Fruit fly (Drosophila melanogaster): Measurements from ENCODE around the gene CG33203.

CG33203 gene

dm6 chr3R:28857287-28858024 is 30.1 kb downstream of the CG33203 start:
- no peak for TF ChIP-seq CG13204 (GFP tag; optimal IDR thresholded peaks at IDR 0.05)
- no peak for TF ChIP-seq D1 (tag; optimal IDR thresholded peaks at IDR 0.05)
- peak; percentile 62 for TF ChIP-seq CG14655 (GFP tag; optimal IDR thresholded peaks at IDR 0.05)
- TF ChIP-seq CG15710 (tag; optimal IDR thresholded peaks at IDR 0.05), result peak; percentile 50
- peak; percentile 48 for TF ChIP-seq CG34367 (tag; optimal IDR thresholded peaks at IDR 0.05)
- TF ChIP-seq rn (GFP tag; IDR thresholded peaks at IDR 0.05), result no peak
- peak; percentile 86 for TF ChIP-seq fd96Ca (GFP tag; IDR thresholded peaks at IDR 0.05)
- TF ChIP-seq gl (tag; optimal IDR thresholded peaks at IDR 0.05), result no peak
- TF ChIP-seq CG8159 (tag; optimal IDR thresholded peaks at IDR 0.05), result peak; percentile 43
- peak; percentile 17 for TF ChIP-seq CG9948 (tag; optimal IDR thresholded peaks at IDR 0.05)
- no peak for TF ChIP-seq CG10348 (GFP tag; IDR thresholded peaks at IDR 0.05)
- TF ChIP-seq CG8301 (tag; optimal IDR thresholded peaks at IDR 0.05), result peak; percentile 68
- TF ChIP-seq Pif1A (GFP tag; optimal IDR thresholded peaks at IDR 0.05), result peak; percentile 38
- peak; percentile 22 for TF ChIP-seq Pif1B (GFP tag; optimal IDR thresholded peaks at IDR 0.05)
- TF ChIP-seq Snoo (tag; optimal IDR thresholded peaks at IDR 0.05), result no peak
- TF ChIP-seq EcR (GFP tag; optimal IDR thresholded peaks at IDR 0.05), result no peak
- peak; percentile 37 for TF ChIP-seq CG17806 (tag; optimal IDR thresholded peaks at IDR 0.05)
- TF ChIP-seq Ets98B (GFP tag; IDR thresholded peaks at IDR 0.05), result peak; percentile 70
- TF ChIP-seq CG32121 (GFP tag; IDR thresholded peaks at IDR 0.05), result peak; percentile 30; the same call in 1 of the 2 replicates
- TF ChIP-seq CG12605 (GFP tag; IDR thresholded peaks at IDR 0.05), result peak; percentile 16; the same call in 1 of the 2 replicates
- TF ChIP-seq CG4496 (GFP tag; IDR thresholded peaks at IDR 0.05), result peak; percentile 68; the same call in 2 of the 3 replicates

DNA sequence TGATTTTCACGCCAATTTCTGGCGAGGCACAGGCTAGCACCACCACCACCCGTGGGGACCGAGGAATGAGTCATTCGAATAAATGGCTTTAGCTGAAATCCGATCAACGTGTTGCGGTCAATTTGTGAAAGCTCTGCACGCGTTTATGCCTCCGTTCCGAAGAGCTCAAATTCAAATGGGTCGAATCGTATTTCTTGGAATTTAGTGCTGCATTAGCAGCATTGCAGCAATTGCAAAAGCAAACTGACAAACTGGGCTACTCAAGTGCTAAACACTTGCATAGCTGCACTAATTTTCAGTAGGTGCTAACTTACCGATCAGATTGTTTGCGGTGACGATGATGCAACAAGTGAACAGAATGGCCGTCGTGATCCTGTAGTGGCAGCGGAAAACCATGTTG is 30.7 kb downstream of the CG33203 start:
- TF ChIP-seq CG4496 (GFP tag; IDR thresholded peaks at IDR 0.05) (0 out of 3 replicates have a peak, but pooled peaks have one; percentile 8), CG8301 (tag; optimal IDR thresholded peaks at IDR 0.05) (no peak)

DNA sequence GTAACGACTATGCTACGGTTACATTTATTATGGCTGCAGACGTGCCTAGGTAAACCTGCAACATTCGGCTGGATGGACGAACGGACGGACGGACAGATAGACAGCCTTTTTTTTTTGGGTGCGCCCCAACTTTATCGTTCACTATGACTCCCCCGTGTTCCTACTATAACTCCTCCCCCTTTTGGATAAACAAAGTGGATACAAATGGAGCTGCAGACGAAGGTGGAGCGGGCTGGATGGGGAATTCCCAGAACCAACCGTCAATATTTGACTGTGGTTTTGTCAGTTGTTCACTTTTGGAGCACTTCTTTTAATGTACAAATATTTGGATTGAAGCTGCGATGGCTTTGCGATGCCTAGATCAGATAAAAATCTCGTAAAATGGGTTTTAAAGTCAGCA is 31.4 kb downstream of the CG33203 start:
- TF ChIP-seq CG9948 (tag; optimal IDR thresholded peaks at IDR 0.05) (no peak), CG4496 (GFP tag; IDR thresholded peaks at IDR 0.05) (no peak)

- TF ChIP-seq CG9948 (tag; optimal IDR thresholded peaks at IDR 0.05) (peak; percentile 63), Snoo (tag; optimal IDR thresholded peaks at IDR 0.05) (no peak), CG12605 (GFP tag; IDR thresholded peaks at IDR 0.05) (no peak), CG17806 (tag; optimal IDR thresholded peaks at IDR 0.05) (peak; percentile 51), CG8159 (tag; optimal IDR thresholded peaks at IDR 0.05) (peak; percentile 67), CG10348 (GFP tag; IDR thresholded peaks at IDR 0.05) (no peak), Ets98B (GFP tag; IDR thresholded peaks at IDR 0.05) (peak; percentile 33; the same call in 1 of the 2 replicates), CG34367 (tag; optimal IDR thresholded peaks at IDR 0.05) (peak; percentile 25), CG8301 (tag; optimal IDR thresholded peaks at IDR 0.05) (peak; percentile 68), Pif1B (GFP tag; optimal IDR thresholded peaks at IDR 0.05) (peak; percentile 41), D1 (tag; optimal IDR thresholded peaks at IDR 0.05) (peak; percentile 14), CG14655 (GFP tag; optimal IDR thresholded peaks at IDR 0.05) (peak; percentile 83), Pif1A (GFP tag; optimal IDR thresholded peaks at IDR 0.05) (peak; percentile 60), CG15710 (tag; optimal IDR thresholded peaks at IDR 0.05) (peak; percentile 57)
These were observed 35.5 kb downstream of the CG33203 start for dm6 chr3R:28851966-28852377.

DNA sequence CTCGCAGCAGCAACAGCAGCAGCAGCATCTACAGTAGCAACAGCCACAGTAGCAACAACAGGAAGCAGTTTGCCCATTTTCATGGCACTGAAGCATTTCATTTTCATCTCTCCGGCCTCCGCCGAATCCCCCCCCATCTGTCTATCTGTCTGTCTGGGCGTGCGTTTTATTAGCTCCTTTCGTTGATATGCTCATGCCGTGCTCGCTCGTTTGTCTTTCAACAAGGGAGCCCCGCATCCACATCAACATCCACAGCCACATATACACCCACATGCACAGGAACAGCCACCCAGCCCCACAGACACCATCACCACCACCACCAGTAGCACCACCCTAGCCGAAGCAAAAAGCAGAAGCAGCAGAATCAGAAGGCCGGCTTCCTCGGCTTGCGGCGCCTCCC is 36.0 kb downstream of the CG33203 start:
- TF ChIP-seq EcR (GFP tag; optimal IDR thresholded peaks at IDR 0.05), result peak; percentile 54
- TF ChIP-seq CG15710 (tag; optimal IDR thresholded peaks at IDR 0.05), result no peak
- TF ChIP-seq CG32121 (GFP tag; IDR thresholded peaks at IDR 0.05), result no peak
- TF ChIP-seq CG4496 (GFP tag; IDR thresholded peaks at IDR 0.05), result 0 out of 3 replicates have a peak, but pooled peaks have one; percentile 44
- no peak for TF ChIP-seq D1 (tag; optimal IDR thresholded peaks at IDR 0.05)
- peak; percentile 84 for TF ChIP-seq CG13204 (GFP tag; optimal IDR thresholded peaks at IDR 0.05)

dm6 chr3R:28850662-28851257 is 36.7 kb downstream of the CG33203 start:
- no peak for TF ChIP-seq CG13204 (GFP tag; optimal IDR thresholded peaks at IDR 0.05)
- TF ChIP-seq CG9948 (tag; optimal IDR thresholded peaks at IDR 0.05), result no peak
- no peak for TF ChIP-seq gl (tag; optimal IDR thresholded peaks at IDR 0.05)
- no peak for TF ChIP-seq D1 (tag; optimal IDR thresholded peaks at IDR 0.05)
- peak; percentile 8 for TF ChIP-seq Pif1B (GFP tag; optimal IDR thresholded peaks at IDR 0.05)
- TF ChIP-seq CG32121 (GFP tag; IDR thresholded peaks at IDR 0.05), result peak; percentile 76
- no peak for TF ChIP-seq CG17806 (tag; optimal IDR thresholded peaks at IDR 0.05)
- TF ChIP-seq fd96Ca (GFP tag; IDR thresholded peaks at IDR 0.05), result peak; percentile 85
- no peak for TF ChIP-seq CG10348 (GFP tag; IDR thresholded peaks at IDR 0.05)
- TF ChIP-seq CG14655 (GFP tag; optimal IDR thresholded peaks at IDR 0.05), result peak; percentile 50
- peak; percentile 54 for TF ChIP-seq rn (GFP tag; IDR thresholded peaks at IDR 0.05)
- TF ChIP-seq Snoo (tag; optimal IDR thresholded peaks at IDR 0.05), result no peak
- peak; percentile 53 for TF ChIP-seq CG8301 (tag; optimal IDR thresholded peaks at IDR 0.05)
- peak; percentile 44 for TF ChIP-seq Pif1A (GFP tag; optimal IDR thresholded peaks at IDR 0.05)
- TF ChIP-seq CG15710 (tag; optimal IDR thresholded peaks at IDR 0.05), result peak; percentile 34
- no peak for TF ChIP-seq CG34367 (tag; optimal IDR thresholded peaks at IDR 0.05)
- no peak for TF ChIP-seq EcR (GFP tag; optimal IDR thresholded peaks at IDR 0.05)
- peak; percentile 30; the same call in 1 of the 2 replicates for TF ChIP-seq CG12605 (GFP tag; IDR thresholded peaks at IDR 0.05)
- peak; percentile 86 for TF ChIP-seq CG4496 (GFP tag; IDR thresholded peaks at IDR 0.05)
- TF ChIP-seq CG8159 (tag; optimal IDR thresholded peaks at IDR 0.05), result peak; percentile 34
- TF ChIP-seq Ets98B (GFP tag; IDR thresholded peaks at IDR 0.05), result peak; percentile 82

Measured in whole organism, pupa.